Worm (Caenorhabditis elegans) whole organism, L4 larva: Measurements from ENCODE around the gene T06D8.9.

Experiments
- arid-1 ChIP-seq: fragments of 200-800 bp; sonication (Bioruptor generic); conservative IDR thresholded peaks from 2 replicates; pipeline ENCODE4 v1.3.6; 2022; ENCODE audit warnings: missing genetic modification reagents, missing genetic modification characterization, missing compliant biosample characterization
- dmd-9 ChIP-seq: fragments of 200-800 bp; sonication (Bioruptor generic); IDR thresholded peaks from 2 replicates; pipeline ENCODE4 v1.3.6; 2022; ENCODE audit warnings: missing genetic modification reagents, missing genetic modification characterization, missing compliant biosample characterization
- egl-43 ChIP-seq: fragments of 200-800 bp; sonication (Bioruptor generic); IDR thresholded peaks from 2 replicates; pipeline ENCODE4 v1.3.6; 2022; ENCODE audit warnings: missing genetic modification reagents, missing genetic modification characterization, missing compliant biosample characterization
- mxl-2 ChIP-seq: fragments of 200-800 bp; sonication (Bioruptor generic); conservative IDR thresholded peaks from 2 replicates; pipeline ENCODE4 v1.3.6; 2022; ENCODE audit warnings: missing genetic modification reagents, missing genetic modification characterization, missing compliant biosample characterization
- unc-130 ChIP-seq: sonication (generic microtip); optimal IDR thresholded peaks from 2 replicates; lab custom pipeline; 2016; ENCODE audit warnings: missing genetic modification reagents, missing genetic modification characterization, missing compliant biosample characterization

DNA sequence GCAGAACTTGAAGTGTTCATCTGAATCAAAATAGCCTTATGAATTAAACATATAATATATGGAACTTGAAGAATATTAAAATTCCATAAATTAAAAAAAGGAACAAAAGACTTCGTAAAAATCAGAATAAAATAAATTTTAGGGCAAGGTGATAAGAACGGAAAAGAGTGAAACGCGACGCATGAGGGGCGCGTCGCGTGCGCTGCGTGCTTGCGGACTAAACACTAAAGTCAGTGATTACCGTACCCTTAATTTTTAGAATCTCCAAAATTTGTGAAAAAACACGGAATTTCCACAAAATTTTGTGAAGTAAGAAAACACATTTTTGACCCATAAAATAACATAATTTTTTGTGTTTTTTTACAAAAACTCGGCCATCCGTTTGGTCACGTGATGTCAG is 21.8 kb downstream of the T06D8.9 start, which contains the start of gene T05B9.1:
- TF ChIP-seq unc-130 (GFP tag; lab: Kevin White, UChicago) (no peak), dmd-9 (GFP tag; lab: Robert Waterston, UW) (no peak), mxl-2 (GFP tag; lab: Robert Waterston, UW) (no peak), egl-43 (GFP tag; lab: Robert Waterston, UW) (no peak), arid-1 (GFP tag; lab: Robert Waterston, UW) (no peak)
